Worm (Caenorhabditis elegans) whole organism, L4 larva: ENCODE measurements around the gene F10C1.3.

Source experiments
- fkh-10 ChIP-seq: fragments of 150-350 bp; optimal IDR thresholded peaks from 2 replicates; lab custom pipeline; 2014; ENCODE audit warnings: missing biosample characterization, missing genetic modification reagents, missing genetic modification characterization
- mes-2 ChIP-seq: sonication (generic microtip); optimal IDR thresholded peaks from 2 replicates; lab custom pipeline; 2016; ENCODE audit warnings: missing genotype, mild to moderate bottlenecking, missing genetic modification characterization, missing compliant biosample characterization; ENCODE audit not compliant: poor library complexity, severe bottlenecking

- no peak for TF ChIP-seq fkh-10 (GFP tag; lab: Kevin White, UChicago)
- no peak for TF ChIP-seq mes-2 (tag; lab: Kevin White, UChicago)
Observed at ce11 chrII:5730343-5731083, 27.0 kb downstream of the F10C1.3 start, which contains the start of the genes C18A3.7 and C18A3.11.
